Worm (Caenorhabditis elegans) whole organism, young adult: ENCODE results near the gene F59A6.11.

Experiments
- B0019.2 ChIP-seq: fragments of 200-800 bp; sonication (Bioruptor generic); conservative IDR thresholded peaks from 2 replicates; pipeline ENCODE4 v1.3.6; 2022; ENCODE audit warnings: missing genetic modification reagents, missing genetic modification characterization, missing compliant biosample characterization
- B0336.3 ChIP-seq: fragments of 200-800 bp; sonication (Bioruptor generic); IDR thresholded peaks from 2 replicates; pipeline ENCODE4 v1.3.6; 2022; ENCODE audit warnings: missing genetic modification characterization, missing compliant biosample characterization
- C06A6.2 ChIP-seq: fragments of 200-800 bp; sonication (Bioruptor generic); conservative IDR thresholded peaks from 2 replicates; pipeline ENCODE4 v1.3.6; 2022; ENCODE audit warnings: missing genetic modification characterization, missing compliant biosample characterization
- F23B12.7 ChIP-seq: sonication (generic microtip); optimal IDR thresholded peaks from 2 replicates; lab custom pipeline; 2017; ENCODE audit warnings: missing genetic modification characterization, mild to moderate bottlenecking, missing compliant biosample characterization, antibody characterized with exemption, moderate library complexity; ENCODE audit not compliant: insufficient read depth
- F39B2.1 ChIP-seq: fragments of 200-800 bp; sonication (Bioruptor generic); IDR thresholded peaks from 2 replicates; pipeline ENCODE4 v1.3.6; 2022; ENCODE audit warnings: missing genetic modification reagents, missing genetic modification characterization, missing compliant biosample characterization
- F55B11.4 ChIP-seq: sonication (generic microtip); optimal IDR thresholded peaks from 2 replicates; lab custom pipeline; 2016; ENCODE audit warnings: missing compliant biosample characterization, missing genetic modification characterization, borderline replicate concordance; ENCODE audit not compliant: insufficient read depth
- K12H6.12 ChIP-seq: fragments of 200-800 bp; sonication (Bioruptor generic); optimal IDR thresholded peaks from 2 replicates; lab custom pipeline; 2018; ENCODE audit warnings: mild to moderate bottlenecking, missing genetic modification characterization, missing compliant biosample characterization
- T07F8.4 ChIP-seq: sonication (generic microtip); optimal IDR thresholded peaks from 2 replicates; lab custom pipeline; 2016; ENCODE audit warnings: mild to moderate bottlenecking, missing genetic modification characterization, moderate library complexity, missing compliant biosample characterization
- T26A5.8 ChIP-seq: sonication (generic microtip); optimal IDR thresholded peaks from 2 replicates; lab custom pipeline; 2016; ENCODE audit warnings: missing genetic modification characterization, missing compliant biosample characterization
- Y53F4B.3 ChIP-seq: fragments of 200-800 bp; sonication (Bioruptor generic); IDR thresholded peaks from 2 replicates; pipeline ENCODE4 v1.3.6; 2022; ENCODE audit warnings: missing genetic modification reagents, missing genetic modification characterization, missing compliant biosample characterization
- Y67H2A.10 ChIP-seq: fragments of 200-800 bp; sonication (Bioruptor generic); conservative IDR thresholded peaks from 2 replicates; pipeline ENCODE4 v1.3.6; 2022; ENCODE audit warnings: missing genetic modification reagents, missing genetic modification characterization, missing compliant biosample characterization
- Y79H2A.3 ChIP-seq: fragments of 200-800 bp; sonication (Bioruptor generic); conservative IDR thresholded peaks from 2 replicates; pipeline ENCODE4 v1.3.6; 2022; ENCODE audit warnings: missing genetic modification reagents, missing genetic modification characterization, missing compliant biosample characterization
- akir-1 ChIP-seq: fragments of 200-800 bp; sonication (Bioruptor generic); optimal IDR thresholded peaks from 2 replicates; lab custom pipeline; 2018; ENCODE audit warnings: mild to moderate bottlenecking, missing genetic modification characterization, moderate library complexity, missing compliant biosample characterization
- aptf-2 ChIP-seq: fragments of 200-800 bp; sonication (Bioruptor generic); conservative IDR thresholded peaks from 2 replicates; pipeline ENCODE4 v1.3.6; 2022; ENCODE audit warnings: missing genetic modification reagents, missing genetic modification characterization, missing compliant biosample characterization
- aptf-3 ChIP-seq: fragments of 200-800 bp; sonication (Bioruptor generic); IDR thresholded peaks from 2 replicates; pipeline ENCODE4 v1.3.6; 2022; ENCODE audit warnings: missing genetic modification characterization, missing compliant biosample characterization
- attf-3 ChIP-seq: fragments of 200-800 bp; sonication (Bioruptor generic); conservative IDR thresholded peaks from 2 replicates; pipeline ENCODE4 v1.3.6; 2022; ENCODE audit warnings: missing genetic modification reagents, missing genetic modification characterization, missing compliant biosample characterization
- bed-2 ChIP-seq: fragments of 200-800 bp; sonication (Bioruptor generic); IDR thresholded peaks from 2 replicates; pipeline ENCODE4 v1.3.6; 2022; ENCODE audit warnings: missing genetic modification reagents, missing genetic modification characterization, missing compliant biosample characterization
- cebp-2 ChIP-seq: fragments of 200-800 bp; sonication (Bioruptor generic); IDR thresholded peaks from 2 replicates; pipeline ENCODE4 v1.3.6; 2022; ENCODE audit warnings: missing genetic modification characterization, missing compliant biosample characterization
- ceh-27 ChIP-seq: fragments of 200-800 bp; sonication (Bioruptor generic); optimal IDR thresholded peaks from 2 replicates; lab custom pipeline; 2018; ENCODE audit warnings: mild to moderate bottlenecking, missing genetic modification characterization, moderate library complexity, missing compliant biosample characterization
- ceh-40 ChIP-seq: fragments of 200-800 bp; sonication (Bioruptor generic); IDR thresholded peaks from 2 replicates; pipeline ENCODE4 v1.3.6; 2022; ENCODE audit warnings: missing genetic modification characterization, missing compliant biosample characterization
- dox-1 ChIP-seq: fragments of 200-800 bp; sonication (Bioruptor generic); IDR thresholded peaks from 2 replicates; pipeline ENCODE4 v1.3.6; 2022; ENCODE audit warnings: missing genetic modification reagents, missing genetic modification characterization, missing compliant biosample characterization
- dpff-1 ChIP-seq: sonication (generic microtip); optimal IDR thresholded peaks from 2 replicates; lab custom pipeline; 2017; ENCODE audit warnings: mild to moderate bottlenecking, missing genetic modification characterization, missing compliant biosample characterization
- efl-1 ChIP-seq: fragments of 150-350 bp; optimal IDR thresholded peaks from 2 replicates; lab custom pipeline; 2014; ENCODE audit warnings: missing biosample characterization, missing genetic modification reagents, missing genetic modification characterization
- egl-18 ChIP-seq: fragments of 200-800 bp; sonication (Bioruptor generic); IDR thresholded peaks from 2 replicates; pipeline ENCODE4 v1.3.6; 2022; ENCODE audit warnings: missing genetic modification reagents, missing genetic modification characterization, missing compliant biosample characterization
- egrh-3 ChIP-seq: fragments of 200-800 bp; sonication (Bioruptor generic); IDR thresholded peaks from 2 replicates; pipeline ENCODE4 v1.3.6; 2022; ENCODE audit warnings: missing genetic modification reagents, missing genetic modification characterization, missing compliant biosample characterization
- ets-4 ChIP-seq: fragments of 200-800 bp; sonication (Bioruptor generic); optimal IDR thresholded peaks from 2 replicates; lab custom pipeline; 2018; ENCODE audit warnings: mild to moderate bottlenecking, missing genetic modification characterization, missing compliant biosample characterization
- fkh-3 ChIP-seq: sonication (generic microtip); optimal IDR thresholded peaks from 2 replicates; lab custom pipeline; 2016; ENCODE audit warnings: mild to moderate bottlenecking, missing genetic modification characterization, missing compliant biosample characterization
- hlh-26 ChIP-seq: fragments of 200-800 bp; sonication (Bioruptor generic); conservative IDR thresholded peaks from 2 replicates; pipeline ENCODE4 v1.3.6; 2022; ENCODE audit warnings: missing genetic modification reagents, missing genetic modification characterization, missing compliant biosample characterization
- hmg-20 ChIP-seq: fragments of 200-800 bp; sonication (Bioruptor generic); IDR thresholded peaks from 2 replicates; pipeline ENCODE4 v1.3.6; 2022; ENCODE audit warnings: missing genetic modification reagents, missing genetic modification characterization, missing compliant biosample characterization
- let-526 ChIP-seq: fragments of 200-800 bp; sonication (Bioruptor generic); IDR thresholded peaks from 2 replicates; pipeline ENCODE4 v1.3.6; 2022; ENCODE audit warnings: missing genetic modification reagents, missing genetic modification characterization, missing compliant biosample characterization
- lin-54 ChIP-seq: fragments of 200-800 bp; sonication (Bioruptor generic); optimal IDR thresholded peaks from 2 replicates; lab custom pipeline; 2018; ENCODE audit warnings: mild to moderate bottlenecking, missing genetic modification characterization, missing compliant biosample characterization
- lir-1 ChIP-seq: fragments of 200-800 bp; sonication (Bioruptor generic); conservative IDR thresholded peaks from 2 replicates; pipeline ENCODE4 v1.3.6; 2022; ENCODE audit warnings: missing genetic modification reagents, missing genetic modification characterization, missing compliant biosample characterization
- lsy-27 ChIP-seq: sonication (generic microtip); optimal IDR thresholded peaks from 2 replicates; lab custom pipeline; 2017; ENCODE audit warnings: missing genetic modification characterization, mild to moderate bottlenecking, missing compliant biosample characterization, antibody characterized with exemption, missing genotype, borderline replicate concordance; ENCODE audit not compliant: insufficient read depth
- madf-6 ChIP-seq: fragments of 200-800 bp; sonication (Bioruptor generic); IDR thresholded peaks from 2 replicates; pipeline ENCODE4 v1.3.6; 2022; ENCODE audit warnings: missing genetic modification reagents, missing genetic modification characterization, missing compliant biosample characterization
- madf-8 ChIP-seq: fragments of 200-800 bp; sonication (Bioruptor generic); conservative IDR thresholded peaks from 2 replicates; pipeline ENCODE4 v1.3.6; 2022; ENCODE audit warnings: missing genetic modification reagents, missing genetic modification characterization, missing compliant biosample characterization
- mcd-1 ChIP-seq: fragments of 200-800 bp; sonication (Bioruptor generic); IDR thresholded peaks from 2 replicates; pipeline ENCODE4 v1.3.6; 2022; ENCODE audit warnings: missing genetic modification reagents, missing genetic modification characterization, missing compliant biosample characterization
- nhr-27 ChIP-seq: fragments of 200-800 bp; sonication (Bioruptor generic); optimal IDR thresholded peaks from 2 replicates; lab custom pipeline; 2018; ENCODE audit warnings: mild to moderate bottlenecking, missing genetic modification characterization, moderate library complexity, missing compliant biosample characterization
- repo-1 ChIP-seq: sonication (generic microtip); optimal IDR thresholded peaks from 2 replicates; lab custom pipeline; 2017; ENCODE audit warnings: mild to moderate bottlenecking, missing genetic modification characterization, missing compliant biosample characterization
- sdz-38 ChIP-seq: sonication (generic microtip); optimal IDR thresholded peaks from 2 replicates; lab custom pipeline; 2016; ENCODE audit warnings: missing genotype, missing genetic modification characterization, missing compliant biosample characterization
- sea-2 ChIP-seq: fragments of 200-800 bp; sonication (Bioruptor generic); IDR thresholded peaks from 2 replicates; pipeline ENCODE4 v1.3.6; 2022; ENCODE audit warnings: missing genetic modification characterization, missing compliant biosample characterization
- snpc-1.1 ChIP-seq: sonication (generic microtip); optimal IDR thresholded peaks from 2 replicates; lab custom pipeline; 2017; ENCODE audit warnings: missing genetic modification characterization, mild to moderate bottlenecking, missing compliant biosample characterization, antibody characterized with exemption, moderate library complexity, missing genotype, missing genetic modification reagents; ENCODE audit not compliant: insufficient read depth
- snpc-1.3 ChIP-seq: sonication (generic microtip); optimal IDR thresholded peaks from 2 replicates; lab custom pipeline; 2017; ENCODE audit warnings: missing genetic modification characterization, mild to moderate bottlenecking, missing compliant biosample characterization, antibody characterized with exemption, moderate library complexity, missing genotype, missing genetic modification reagents; ENCODE audit not compliant: insufficient read depth
- snpc-3.4 ChIP-seq: sonication (generic microtip); optimal IDR thresholded peaks from 2 replicates; lab custom pipeline; 2017; ENCODE audit warnings: missing genetic modification characterization, mild to moderate bottlenecking, missing compliant biosample characterization, antibody characterized with exemption, moderate library complexity, missing genotype, missing genetic modification reagents
- sptf-2 ChIP-seq: fragments of 200-800 bp; sonication (Bioruptor generic); optimal IDR thresholded peaks from 2 replicates; lab custom pipeline; 2018; ENCODE audit warnings: mild to moderate bottlenecking, missing genetic modification characterization, missing compliant biosample characterization
- unc-130 ChIP-seq: sonication (generic microtip); optimal IDR thresholded peaks from 2 replicates; lab custom pipeline; 2016; ENCODE audit warnings: missing genetic modification reagents, missing genetic modification characterization, missing compliant biosample characterization
- unc-62 ChIP-seq: fragments of 150-350 bp; optimal IDR thresholded peaks from 2 replicates; lab custom pipeline; 2014; ENCODE audit warnings: missing biosample characterization, missing genetic modification reagents, missing genetic modification characterization
- xnd-1 ChIP-seq: sonication (generic microtip); optimal IDR thresholded peaks from 2 replicates; lab custom pipeline; 2016; ENCODE audit warnings: missing genotype, missing genetic modification reagents, missing genetic modification characterization, missing compliant biosample characterization
- zim-3 ChIP-seq: sonication (generic microtip); optimal IDR thresholded peaks from 2 replicates; lab custom pipeline; 2017; ENCODE audit warnings: mild to moderate bottlenecking, missing genetic modification characterization, moderate library complexity, missing compliant biosample characterization

F59A6.11 gene

DNA sequence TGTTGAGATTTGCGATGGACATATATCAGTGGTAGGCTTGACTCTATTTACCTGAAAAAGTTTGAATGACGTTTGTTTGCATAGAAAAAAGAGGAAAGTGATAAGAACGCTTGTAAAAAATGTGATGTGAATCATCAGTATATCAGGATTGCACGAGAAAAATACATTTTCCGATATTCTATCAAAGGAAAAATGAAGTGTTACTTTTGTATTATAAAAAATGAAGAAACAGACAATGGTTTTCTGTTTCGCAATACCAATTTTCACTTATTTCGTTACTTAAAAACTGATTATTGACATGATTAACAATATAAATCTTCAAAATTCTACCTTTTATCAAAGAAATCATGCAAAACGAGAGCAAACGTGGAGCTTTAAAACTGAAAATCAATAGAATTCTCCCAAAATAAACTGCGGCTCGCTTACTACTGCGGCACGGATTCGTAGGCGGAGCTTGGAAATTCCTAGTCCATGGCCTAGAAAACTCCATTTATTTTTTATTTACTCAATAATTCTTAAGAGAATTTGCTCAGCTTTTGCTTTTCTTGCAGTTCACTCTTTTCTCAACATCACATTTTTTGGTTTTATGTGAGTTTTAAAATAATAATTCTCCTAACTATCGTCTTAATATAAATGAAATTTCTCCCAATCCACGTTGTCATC lies 4.9 kb downstream of the F59A6.11 start, which contains the start of the genes eif-1 and vps-24 (continued):
- TF ChIP-seq T07F8.4 (tag; lab: Kevin White, UChicago) (no peak), sdz-38 (no peak), ets-4 (GFP tag; lab: Kevin White, UChicago) (no peak), B0336.3 (GFP tag; lab: Robert Waterston, UW) (no peak), egrh-3 (GFP tag; lab: Robert Waterston, UW) (no peak), snpc-1.1 (tag; lab: Kevin White, UChicago) (no peak), attf-3 (GFP tag; lab: Robert Waterston, UW) (no peak), nhr-27 (tag; lab: Kevin White, UChicago) (no peak), dox-1 (GFP tag; lab: Robert Waterston, UW) (peak; percentile 80), akir-1 (GFP tag; lab: Kevin White, UChicago) (no peak), zim-3 (tag; lab: Kevin White, UChicago) (no peak), snpc-3.4 (tag; lab: Kevin White, UChicago) (peak; percentile 17), lsy-27 (no peak), fkh-3 (no peak), C06A6.2 (GFP tag; lab: Robert Waterston, UW) (no peak), ceh-27 (no peak), Y79H2A.3 (GFP tag; lab: Robert Waterston, UW) (no peak), F39B2.1 (GFP tag; lab: Robert Waterston, UW) (no peak), sptf-2 (no peak), unc-130 (GFP tag; lab: Kevin White, UChicago) (peak; percentile 7), sea-2 (no peak), ceh-40 (GFP tag; lab: Robert Waterston, UW) (no peak), bed-2 (GFP tag; lab: Robert Waterston, UW) (no peak), aptf-2 (no peak), let-526 (GFP tag; lab: Robert Waterston, UW) (no peak), repo-1 (no peak), egl-18 (GFP tag; lab: Robert Waterston, UW) (no peak), unc-62 (GFP tag; lab: Kevin White, UChicago) (no peak), aptf-3 (GFP tag; lab: Robert Waterston, UW) (no peak), mcd-1 (GFP tag; lab: Robert Waterston, UW) (peak; percentile 42; the same call in 1 of the 2 replicates), madf-6 (peak; percentile 51), cebp-2 (GFP tag; lab: Robert Waterston, UW) (no peak), F23B12.7 (peak; percentile 12), B0019.2 (peak; percentile 56; the same call in 1 of the 2 replicates), madf-8 (GFP tag; lab: Robert Waterston, UW) (no peak), lir-1 (no peak), xnd-1 (no peak), Y67H2A.10 (GFP tag; lab: Robert Waterston, UW) (no peak), lin-54 (GFP tag; lab: Kevin White, UChicago) (peak; percentile 5), T26A5.8 (tag; lab: Kevin White, UChicago) (no peak), hmg-20 (no peak), F55B11.4 (tag; lab: Kevin White, UChicago) (no peak), K12H6.12 (tag; lab: Kevin White, UChicago) (no peak), snpc-1.3 (peak; percentile 42), dpff-1 (tag; lab: Kevin White, UChicago) (no peak), efl-1 (GFP tag; lab: Kevin White, UChicago) (no peak), hlh-26 (GFP tag; lab: Robert Waterston, UW) (no peak), Y53F4B.3 (GFP tag; lab: Robert Waterston, UW) (no peak)
